Worm (Caenorhabditis elegans) whole organism, L4 larva: Measurements from ENCODE around the gene ctsa-3.1.

Experiments
- D1046.2 ChIP-seq: fragments of 200-800 bp; sonication (Bioruptor generic); IDR thresholded peaks from 2 replicates; pipeline ENCODE4 v1.3.6; 2022; ENCODE audit warnings: missing genetic modification characterization, missing compliant biosample characterization
- F10B5.3 ChIP-seq: sonication (generic microtip); optimal IDR thresholded peaks from 2 replicates; lab custom pipeline; 2016; ENCODE audit warnings: mild to moderate bottlenecking, missing genetic modification characterization, missing compliant biosample characterization
- F37D6.2 ChIP-seq: sonication (generic microtip); optimal IDR thresholded peaks from 2 replicates; lab custom pipeline; 2016; ENCODE audit warnings: mild to moderate bottlenecking, missing genetic modification characterization, missing compliant biosample characterization
- T20F7.1 ChIP-seq: fragments of 200-800 bp; sonication (Bioruptor generic); optimal IDR thresholded peaks from 2 replicates; lab custom pipeline; 2018; ENCODE audit warnings: mild to moderate bottlenecking, missing genetic modification characterization, missing compliant biosample characterization
- ZK337.2 ChIP-seq: fragments of 200-800 bp; sonication (Bioruptor generic); IDR thresholded peaks from 2 replicates; pipeline ENCODE4 v1.3.6; 2022; ENCODE audit warnings: missing genetic modification reagents, missing genetic modification characterization, missing compliant biosample characterization
- ZK546.5 ChIP-seq, 2 experiments: sonication (generic microtip); optimal IDR thresholded peaks; 2 replicates each; lab custom pipeline; 2017; ENCODE audit warnings: missing biosample characterization in 2 of 2, missing genetic modification characterization in 2 of 2
- aha-1 ChIP-seq: fragments of 150-350 bp; peaks from one replicate; lab custom pipeline; 2014; ENCODE audit warnings: missing biosample characterization, missing genetic modification characterization
- aly-2 ChIP-seq: sonication (generic microtip); optimal IDR thresholded peaks from 2 replicates; lab custom pipeline; 2018; ENCODE audit warnings: missing biosample characterization, missing genetic modification characterization
- attf-4 ChIP-seq: sonication (generic microtip); optimal IDR thresholded peaks from 3 replicates; lab custom pipeline; 2017; ENCODE audit warnings: missing biosample characterization, missing genetic modification characterization
- ceh-28 ChIP-seq: fragments of 150-350 bp; optimal IDR thresholded peaks from 2 replicates; lab custom pipeline; 2014; ENCODE audit warnings: missing biosample characterization, missing genetic modification reagents, missing genetic modification characterization
- ceh-32 ChIP-seq: sonication (generic microtip); optimal IDR thresholded peaks from 2 replicates; lab custom pipeline; 2016; ENCODE audit warnings: mild to moderate bottlenecking, missing genetic modification characterization, missing compliant biosample characterization; ENCODE audit not compliant: poor library complexity
- ceh-82 ChIP-seq: sonication (generic microtip); optimal IDR thresholded peaks from 2 replicates; lab custom pipeline; 2017; ENCODE audit warnings: missing biosample characterization, missing genetic modification characterization
- ctbp-1 ChIP-seq: fragments of 200-800 bp; sonication (Bioruptor generic); IDR thresholded peaks from 2 replicates; pipeline ENCODE4 v1.3.6; 2022; ENCODE audit warnings: missing genetic modification reagents, missing genetic modification characterization, missing compliant biosample characterization
- daf-16 ChIP-seq, 3 experiments: sonication (generic microtip); optimal IDR thresholded peaks; 2 replicates each; lab custom pipeline; 2016 to 2017; ENCODE audit warnings: missing genetic modification characterization in 3 of 3, missing genetic modification reagents in 3 of 3, mild to moderate bottlenecking in 2 of 3, missing compliant biosample characterization in 2 of 3, missing biosample characterization in 1 of 3, moderate library complexity in 1 of 3
- daf-19 ChIP-seq: fragments of 200-800 bp; sonication (Bioruptor generic); conservative IDR thresholded peaks from 2 replicates; pipeline ENCODE4 v1.3.6; 2022; ENCODE audit warnings: missing genetic modification characterization, missing compliant biosample characterization
- daf-8 ChIP-seq: fragments of 200-800 bp; sonication (Bioruptor generic); IDR thresholded peaks from 2 replicates; pipeline ENCODE4 v1.3.6; 2022; ENCODE audit warnings: missing genetic modification characterization, missing compliant biosample characterization
- dmd-6 ChIP-seq: fragments of 200-800 bp; sonication (Bioruptor generic); IDR thresholded peaks from 2 replicates; pipeline ENCODE4 v1.3.6; 2022; ENCODE audit warnings: missing genetic modification reagents, missing genetic modification characterization, missing compliant biosample characterization
- dmd-8 ChIP-seq: fragments of 200-800 bp; sonication (Bioruptor generic); IDR thresholded peaks from 2 replicates; pipeline ENCODE4 v1.3.6; 2022; ENCODE audit warnings: missing genetic modification characterization, missing compliant biosample characterization
- dpl-1 ChIP-seq: fragments of 150-350 bp; optimal IDR thresholded peaks from 2 replicates; lab custom pipeline; 2014; ENCODE audit warnings: missing biosample characterization, missing genetic modification reagents, missing genetic modification characterization
- duxl-1 ChIP-seq: sonication (generic microtip); optimal IDR thresholded peaks from 2 replicates; lab custom pipeline; 2016; ENCODE audit warnings: mild to moderate bottlenecking, missing genetic modification characterization, moderate library complexity, missing compliant biosample characterization; ENCODE audit not compliant: poor library complexity
- egl-43 ChIP-seq: fragments of 200-800 bp; sonication (Bioruptor generic); IDR thresholded peaks from 2 replicates; pipeline ENCODE4 v1.3.6; 2022; ENCODE audit warnings: missing genetic modification reagents, missing genetic modification characterization, missing compliant biosample characterization
- fos-1 ChIP-seq: fragments of 150-350 bp; optimal IDR thresholded peaks from 2 replicates; lab custom pipeline; 2014; ENCODE audit warnings: missing biosample characterization, missing genetic modification characterization
- hif-1 ChIP-seq, 2 experiments: sonication (generic microtip); optimal IDR thresholded peaks; 2 replicates each; lab custom pipeline; 2016 to 2017; ENCODE audit warnings: missing compliant biosample characterization in 2 of 2, missing genetic modification characterization in 2 of 2, missing genetic modification reagents in 2 of 2, missing genotype in 2 of 2, mild to moderate bottlenecking in 1 of 2
- hlh-30 ChIP-seq: sonication (generic microtip); optimal IDR thresholded peaks from 2 replicates; lab custom pipeline; 2017; ENCODE audit warnings: antibody characterized with exemption, mild to moderate bottlenecking, missing genetic modification characterization, missing compliant biosample characterization; ENCODE audit not compliant: insufficient read depth
- hmg-1.1 ChIP-seq: fragments of 200-800 bp; sonication (Bioruptor generic); IDR thresholded peaks from 2 replicates; pipeline ENCODE4 v1.3.6; 2022; ENCODE audit warnings: missing genetic modification reagents, missing genetic modification characterization, missing compliant biosample characterization
- lim-7 ChIP-seq: fragments of 200-800 bp; sonication (Bioruptor generic); IDR thresholded peaks from 2 replicates; pipeline ENCODE4 v1.3.6; 2022; ENCODE audit warnings: missing genetic modification characterization, missing compliant biosample characterization
- lin-1 ChIP-seq: fragments of 200-800 bp; sonication (Bioruptor generic); IDR thresholded peaks from 2 replicates; pipeline ENCODE4 v1.3.6; 2022; ENCODE audit warnings: missing genetic modification reagents, missing genetic modification characterization, missing compliant biosample characterization
- lin-38 ChIP-seq: fragments of 200-800 bp; sonication (Bioruptor generic); IDR thresholded peaks from 2 replicates; pipeline ENCODE4 v1.3.6; 2022; ENCODE audit warnings: missing genetic modification reagents, missing genetic modification characterization, missing compliant biosample characterization
- madf-9 ChIP-seq: fragments of 200-800 bp; sonication (Bioruptor generic); conservative IDR thresholded peaks from 2 replicates; pipeline ENCODE4 v1.3.6; 2022; ENCODE audit warnings: missing genetic modification reagents, missing genetic modification characterization, missing compliant biosample characterization
- mdl-1 ChIP-seq, 2 experiments: fragments of 150-350 bp in 1 of 2; sonication (generic microtip) in 1 of 2; optimal IDR thresholded peaks; 2 replicates each; lab custom pipeline; 2014 to 2017; ENCODE audit warnings: missing biosample characterization in 2 of 2, missing genetic modification characterization in 2 of 2
- mdt-29 ChIP-seq: fragments of 200-800 bp; sonication (Bioruptor generic); IDR thresholded peaks from 2 replicates; pipeline ENCODE4 v1.3.6; 2022; ENCODE audit warnings: missing genetic modification reagents, missing genetic modification characterization, missing compliant biosample characterization
- mep-1 ChIP-seq: fragments of 150-350 bp; sonication (generic microtip); optimal IDR thresholded peaks from 3 replicates; lab custom pipeline; 2014; ENCODE audit warnings: missing biosample characterization, missing genetic modification characterization
- mes-2 ChIP-seq: sonication (generic microtip); optimal IDR thresholded peaks from 2 replicates; lab custom pipeline; 2016; ENCODE audit warnings: missing genotype, mild to moderate bottlenecking, missing genetic modification characterization, missing compliant biosample characterization; ENCODE audit not compliant: poor library complexity, severe bottlenecking
- mxl-2 ChIP-seq: fragments of 200-800 bp; sonication (Bioruptor generic); conservative IDR thresholded peaks from 2 replicates; pipeline ENCODE4 v1.3.6; 2022; ENCODE audit warnings: missing genetic modification reagents, missing genetic modification characterization, missing compliant biosample characterization
- mxl-3 ChIP-seq: fragments of 200-800 bp; sonication (Bioruptor generic); optimal IDR thresholded peaks from 2 replicates; lab custom pipeline; 2018; ENCODE audit warnings: mild to moderate bottlenecking, missing genetic modification characterization, missing compliant biosample characterization
- nhr-10 ChIP-seq: fragments of 150-350 bp; optimal IDR thresholded peaks from 2 replicates; lab custom pipeline; 2014; ENCODE audit warnings: missing biosample characterization, missing genetic modification characterization
- nhr-102 ChIP-seq: sonication (generic microtip); optimal IDR thresholded peaks from 2 replicates; lab custom pipeline; 2016; ENCODE audit warnings: mild to moderate bottlenecking, missing genetic modification characterization, moderate library complexity, missing compliant biosample characterization
- nhr-11 ChIP-seq: fragments of 150-350 bp; optimal IDR thresholded peaks from 2 replicates; lab custom pipeline; 2014; ENCODE audit warnings: missing biosample characterization, missing genetic modification characterization
- nhr-6 ChIP-seq: fragments of 150-350 bp; optimal IDR thresholded peaks from 2 replicates; lab custom pipeline; 2014; ENCODE audit warnings: missing biosample characterization, missing genetic modification characterization
- nhr-76 ChIP-seq: fragments of 150-350 bp; optimal IDR thresholded peaks from 2 replicates; lab custom pipeline; 2014; ENCODE audit warnings: missing biosample characterization, missing genetic modification characterization
- nhr-77 ChIP-seq: fragments of 150-350 bp; optimal IDR thresholded peaks from 2 replicates; lab custom pipeline; 2014; ENCODE audit warnings: missing biosample characterization, missing genetic modification characterization
- pqm-1 ChIP-seq: sonication (generic microtip); optimal IDR thresholded peaks from 2 replicates; lab custom pipeline; 2017; ENCODE audit warnings: missing biosample characterization, missing genetic modification characterization
- rbr-2 ChIP-seq: sonication (generic microtip); optimal IDR thresholded peaks from 2 replicates; lab custom pipeline; 2016; ENCODE audit warnings: missing genotype, missing genetic modification characterization, missing compliant biosample characterization
- saeg-2 ChIP-seq: fragments of 200-800 bp; sonication (Bioruptor generic); IDR thresholded peaks from 2 replicates; pipeline ENCODE4 v1.3.6; 2022; ENCODE audit warnings: missing genetic modification reagents, missing genetic modification characterization, missing compliant biosample characterization
- sdz-12 ChIP-seq: fragments of 200-800 bp; sonication (Bioruptor generic); optimal IDR thresholded peaks from 2 replicates; lab custom pipeline; 2018; ENCODE audit warnings: mild to moderate bottlenecking, missing genetic modification characterization, missing compliant biosample characterization
- snpc-1.2 ChIP-seq: fragments of 200-800 bp; sonication (Bioruptor generic); IDR thresholded peaks from 2 replicates; pipeline ENCODE4 v1.3.6; 2022; ENCODE audit warnings: missing genetic modification reagents, missing genetic modification characterization, missing compliant biosample characterization
- spr-3 ChIP-seq: fragments of 200-800 bp; sonication (Bioruptor generic); optimal IDR thresholded peaks from 2 replicates; lab custom pipeline; 2018; ENCODE audit warnings: mild to moderate bottlenecking, missing genetic modification characterization, missing compliant biosample characterization
- tag-97 ChIP-seq: fragments of 200-800 bp; sonication (Bioruptor generic); IDR thresholded peaks from 2 replicates; pipeline ENCODE4 v1.3.6; 2022; ENCODE audit warnings: missing genetic modification characterization, missing compliant biosample characterization
- unc-130 ChIP-seq: sonication (generic microtip); optimal IDR thresholded peaks from 2 replicates; lab custom pipeline; 2016; ENCODE audit warnings: missing genetic modification reagents, missing genetic modification characterization, missing compliant biosample characterization
- zag-1 ChIP-seq: fragments of 150-350 bp; optimal IDR thresholded peaks from 2 replicates; lab custom pipeline; 2014; ENCODE audit warnings: missing biosample characterization, missing genetic modification characterization
- zfp-2 ChIP-seq: sonication (generic microtip); optimal IDR thresholded peaks from 2 replicates; lab custom pipeline; 2016; ENCODE audit warnings: mild to moderate bottlenecking, missing genetic modification characterization, missing compliant biosample characterization
- ztf-11 ChIP-seq: fragments of 150-350 bp; optimal IDR thresholded peaks from 2 replicates; lab custom pipeline; 2014; ENCODE audit warnings: missing biosample characterization, missing genetic modification characterization

The ctsa-3.1 gene

ce11 chrII:7251978-7252377, 19.3 kb downstream of the ctsa-3.1 start, which contains the start of the genes prx-13 and ada-2 (continued):
- TF ChIP-seq tag-97 (no peak), mdt-29 (no peak), T20F7.1 (GFP tag; lab: Kevin White, UChicago) (peak; percentile 46), nhr-11 (tag; lab: Kevin White, UChicago) (no peak), D1046.2 (GFP tag; lab: Robert Waterston, UW) (no peak), ZK546.5 (tag; optimal IDR thresholded peaks at IDR 0.05; lab: Kevin White, UChicago) (no peak), F10B5.3 (tag; lab: Kevin White, UChicago) (no peak), sdz-12 (no peak), hif-1 (tag; optimal IDR thresholded peaks at IDR 0.05; lab: Kevin White, UChicago) (no peak), zfp-2 (tag; lab: Kevin White, UChicago) (no peak), snpc-1.2 (GFP tag; lab: Robert Waterston, UW) (no peak), daf-19 (no peak), lin-1 (no peak), mes-2 (tag; lab: Kevin White, UChicago) (no peak), ceh-32 (tag; lab: Kevin White, UChicago) (no peak), F37D6.2 (tag; lab: Kevin White, UChicago) (no peak), spr-3 (GFP tag; lab: Kevin White, UChicago) (no peak), ceh-28 (tag; lab: Kevin White, UChicago) (no peak), dmd-6 (GFP tag; lab: Robert Waterston, UW) (peak; percentile 53), zag-1 (tag; lab: Kevin White, UChicago) (no peak), ZK337.2 (no peak), daf-8 (GFP tag; lab: Robert Waterston, UW) (no peak), aly-2 (no peak), attf-4 (tag; lab: Kevin White, UChicago) (no peak), pqm-1 (tag; lab: Kevin White, UChicago) (peak; percentile 76), ceh-82 (tag; lab: Kevin White, UChicago) (no peak), mep-1 (tag; lab: Kevin White, UChicago) (no peak), nhr-6 (tag; lab: Kevin White, UChicago) (peak; percentile 50), hmg-1.1 (GFP tag; lab: Robert Waterston, UW) (no peak), rbr-2 (tag; lab: Kevin White, UChicago) (no peak), mxl-3 (GFP tag; lab: Kevin White, UChicago) (no peak), ctbp-1 (GFP tag; lab: Robert Waterston, UW) (no peak), duxl-1 (tag; lab: Kevin White, UChicago) (no peak), ztf-11 (tag; lab: Kevin White, UChicago) (no peak), dmd-8 (GFP tag; lab: Robert Waterston, UW) (no peak), fos-1 (tag; lab: Kevin White, UChicago) (no peak), lin-38 (GFP tag; lab: Robert Waterston, UW) (no peak), saeg-2 (GFP tag; lab: Robert Waterston, UW) (no peak), dpl-1 (GFP tag; lab: Kevin White, UChicago) (no peak), nhr-102 (no peak), nhr-77 (tag; lab: Kevin White, UChicago) (peak; percentile 40), hlh-30 (peak; percentile 25), aha-1 (tag; lab: Kevin White, UChicago) (no peak), nhr-76 (no peak), mxl-2 (no peak), egl-43 (GFP tag; lab: Robert Waterston, UW) (no peak), nhr-10 (tag; lab: Kevin White, UChicago) (no peak), daf-16 (GFP tag; optimal IDR thresholded peaks at IDR 0.05; lab: Kevin White, UChicago) (no peak), daf-16 (tag; optimal IDR thresholded peaks at IDR 0.05; lab: Kevin White, UChicago) (peak; percentile 37), mdl-1 (tag; optimal IDR thresholded peaks at IDR 0.05; lab: Kevin White, UChicago) (no peak), madf-9 (no peak), lim-7 (GFP tag; lab: Robert Waterston, UW) (no peak), unc-130 (GFP tag; lab: Kevin White, UChicago) (no peak)
